Worm (Caenorhabditis elegans) whole organism, L4 larva: ENCODE data around the gene C48B4.13.

Experiments used
- ama-1 ChIP-seq: fragments of 150-350 bp; optimal IDR thresholded peaks from 2 replicates; lab custom pipeline; 2014; ENCODE audit warnings: inconsistent platforms, mixed read lengths
- attf-4 ChIP-seq: sonication (generic microtip); optimal IDR thresholded peaks from 3 replicates; lab custom pipeline; 2017; ENCODE audit warnings: missing biosample characterization, missing genetic modification characterization
- lin-15B ChIP-seq: fragments of 150-350 bp; sonication (generic microtip); optimal IDR thresholded peaks from 3 replicates; lab custom pipeline; 2014; ENCODE audit warnings: missing biosample characterization, missing genetic modification characterization
- lin-39 ChIP-seq: fragments of 150-350 bp; optimal IDR thresholded peaks from 2 replicates; lab custom pipeline; 2014; ENCODE audit warnings: missing biosample characterization, missing genetic modification reagents, missing genetic modification characterization
- nhr-111 ChIP-seq: fragments of 200-800 bp; sonication (Bioruptor generic); optimal IDR thresholded peaks from 2 replicates; lab custom pipeline; 2018; ENCODE audit warnings: mild to moderate bottlenecking, missing genetic modification characterization, missing compliant biosample characterization
- nhr-42 ChIP-seq: fragments of 200-800 bp; sonication (Bioruptor generic); IDR thresholded peaks from 2 replicates; pipeline ENCODE4 v1.3.6; 2022; ENCODE audit warnings: missing genetic modification characterization, missing compliant biosample characterization
- pha-4 ChIP-seq, 2 experiments: fragments of 150-350 bp in 1 of 2; fragments of 200-800 bp in 1 of 2; sonication (Bioruptor generic) in 1 of 2; IDR thresholded peaks in 1 of 2; optimal IDR thresholded peaks in 1 of 2; 2 replicates each; pipeline versions ENCODE4 v1.3.6 to Lab custom; 2014 to 2022; ENCODE audit warnings: missing genetic modification characterization in 2 of 2, missing genetic modification reagents in 2 of 2, missing biosample characterization in 1 of 2, missing compliant biosample characterization in 1 of 2
- php-3 ChIP-seq: fragments of 200-800 bp; sonication (Bioruptor generic); IDR thresholded peaks from 2 replicates; pipeline ENCODE4 v1.3.6; 2022; ENCODE audit warnings: missing genetic modification reagents, missing genetic modification characterization, missing compliant biosample characterization
- skn-1 ChIP-seq: fragments of 150-350 bp; optimal IDR thresholded peaks from 2 replicates; lab custom pipeline; 2014; ENCODE audit warnings: missing biosample characterization, missing genetic modification characterization
- snpc-4 ChIP-seq: fragments of 150-350 bp; optimal IDR thresholded peaks from 2 replicates; lab custom pipeline; 2014; ENCODE audit warnings: missing biosample characterization, missing genetic modification characterization

- TF ChIP-seq attf-4 (tag; lab: Kevin White, UChicago) = no peak
- TF ChIP-seq lin-39 (tag; lab: Kevin White, UChicago) = no peak
- no peak for TF ChIP-seq nhr-42 (GFP tag; lab: Robert Waterston, UW)
- no peak for TF ChIP-seq snpc-4 (tag; lab: Kevin White, UChicago)
- no peak for TF ChIP-seq pha-4 (GFP tag; IDR thresholded peaks at IDR 0.05; lab: Robert Waterston, UW)
- TF ChIP-seq pha-4 (tag; optimal IDR thresholded peaks at IDR 0.05; lab: Kevin White, UChicago) = no peak
- no peak for TF ChIP-seq ama-1 (lab: Kevin White, UChicago)
- TF ChIP-seq skn-1 = no peak
- TF ChIP-seq php-3 (GFP tag; lab: Robert Waterston, UW) = no peak
- no peak for TF ChIP-seq nhr-111 (GFP tag; lab: Kevin White, UChicago)
- TF ChIP-seq lin-15B = no peak
Observed at ce11 chrIII:9542816-9543215, 25.7 kb upstream of the C48B4.13 start, which contains the start of gene eif-2Balpha.
